Worm (Caenorhabditis elegans): ENCODE measurements around the gene phf-10.

The phf-10 gene

DNA sequence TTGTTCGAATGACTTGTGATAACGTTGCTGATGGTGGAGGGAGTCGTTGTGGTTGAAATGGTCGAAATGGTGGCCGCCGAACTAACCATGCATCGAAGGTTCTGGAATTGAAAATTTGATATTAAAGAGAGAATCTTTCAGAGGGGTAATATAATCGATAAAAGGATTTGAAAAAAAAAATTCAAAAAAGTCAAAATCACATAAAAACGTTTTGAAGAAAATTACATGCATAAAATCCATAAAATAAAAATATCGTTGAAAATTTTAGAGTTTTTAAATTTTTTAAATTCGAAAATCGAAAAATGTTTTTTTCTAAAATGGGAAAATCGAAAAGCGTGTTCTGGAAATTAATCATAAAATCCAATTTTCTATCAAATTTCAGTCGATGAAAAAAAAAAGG lies 29.7 kb downstream of the phf-10 start, which contains the start of gene npr-5:
Gene npr-5, minus strand, starts transcription at position 101 of the 400 bp plus-strand sequence.
- TF ChIP-seq fos-1 (tag; optimal IDR thresholded peaks at IDR 0.05): no peak
- TF ChIP-seq snpc-4 (tag; optimal IDR thresholded peaks at IDR 0.05): no peak
- no peak for TF ChIP-seq nfya-1 (tag; optimal IDR thresholded peaks at IDR 0.05; ENCODE audit: insufficient read depth)
- TF ChIP-seq hmg-11 (tag; optimal IDR thresholded peaks at IDR 0.05): no peak
- TF ChIP-seq nhr-25 (tag; optimal IDR thresholded peaks at IDR 0.05): no peak
- no peak for TF ChIP-seq nhr-23 (tag; optimal IDR thresholded peaks at IDR 0.05)
- TF ChIP-seq lin-39 (tag; optimal IDR thresholded peaks at IDR 0.05): no peak
- no peak for TF ChIP-seq mdl-1 (tag; optimal IDR thresholded peaks at IDR 0.05)
- no peak for TF ChIP-seq ceh-16 (tag; optimal IDR thresholded peaks at IDR 0.05)

ce11 chrV:281111-281510 lies 30.3 kb downstream of the phf-10 start:
- TF ChIP-seq ceh-9 (tag; optimal IDR thresholded peaks at IDR 0.05): no peak
- peak; percentile 70 for TF ChIP-seq egl-5 (tag; optimal IDR thresholded peaks at IDR 0.05)
- peak; percentile 48 for TF ChIP-seq nfya-1 (tag; optimal IDR thresholded peaks at IDR 0.05; ENCODE audit: insufficient read depth)
- TF ChIP-seq elt-2 (tag; optimal IDR thresholded peaks at IDR 0.05): no peak
- TF ChIP-seq lsy-12 (tag; optimal IDR thresholded peaks at IDR 0.05): no peak
- peak; percentile 83 for TF ChIP-seq unc-62 (GFP tag; optimal IDR thresholded peaks at IDR 0.05)

DNA sequence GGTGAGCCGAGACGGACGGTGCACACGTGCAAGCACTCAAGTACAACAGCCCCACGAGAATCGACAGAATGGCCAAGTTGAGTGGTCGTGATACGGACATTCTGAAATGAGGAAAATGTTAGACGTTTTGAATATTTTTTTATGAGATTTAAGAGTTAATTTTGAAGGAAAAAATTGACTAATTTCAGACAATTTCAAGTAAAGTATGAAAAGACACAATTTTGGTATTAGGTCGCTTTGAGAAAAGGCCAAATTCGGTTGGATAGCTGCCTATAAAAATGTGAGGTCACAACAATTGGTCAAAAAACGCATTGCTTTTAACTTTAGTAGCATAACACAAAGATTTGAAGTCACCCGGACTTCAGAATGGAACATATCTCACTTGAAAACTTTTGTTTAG lies 38.5 kb downstream of the phf-10 start, which contains the start of gene nlp-70:
Gene nlp-70, minus strand, starts transcription at position 101 of the 400 bp plus-strand sequence.
- no peak for TF ChIP-seq mml-1 (tag; optimal IDR thresholded peaks at IDR 0.05)
- no peak for TF ChIP-seq lin-39 (tag; optimal IDR thresholded peaks at IDR 0.05)
- no peak for TF ChIP-seq lsy-12 (tag; optimal IDR thresholded peaks at IDR 0.05)
- TF ChIP-seq elt-3 (tag; optimal IDR thresholded peaks at IDR 0.05): no peak
- TF ChIP-seq lin-15B (tag; optimal IDR thresholded peaks at IDR 0.05): no peak
- no peak for TF ChIP-seq ceh-28 (tag; optimal IDR thresholded peaks at IDR 0.05)
- no peak for TF ChIP-seq aly-2 (tag; optimal IDR thresholded peaks at IDR 0.05)
- no peak for TF ChIP-seq ZK546.5 (tag; optimal IDR thresholded peaks at IDR 0.05)
- TF ChIP-seq nhr-23 (tag; optimal IDR thresholded peaks at IDR 0.05): no peak
- TF ChIP-seq nhr-76 (tag; optimal IDR thresholded peaks at IDR 0.05): no peak
- TF ChIP-seq hmg-11 (tag; optimal IDR thresholded peaks at IDR 0.05): no peak
- no peak for TF ChIP-seq elt-1 (tag; optimal IDR thresholded peaks at IDR 0.05)

DNA sequence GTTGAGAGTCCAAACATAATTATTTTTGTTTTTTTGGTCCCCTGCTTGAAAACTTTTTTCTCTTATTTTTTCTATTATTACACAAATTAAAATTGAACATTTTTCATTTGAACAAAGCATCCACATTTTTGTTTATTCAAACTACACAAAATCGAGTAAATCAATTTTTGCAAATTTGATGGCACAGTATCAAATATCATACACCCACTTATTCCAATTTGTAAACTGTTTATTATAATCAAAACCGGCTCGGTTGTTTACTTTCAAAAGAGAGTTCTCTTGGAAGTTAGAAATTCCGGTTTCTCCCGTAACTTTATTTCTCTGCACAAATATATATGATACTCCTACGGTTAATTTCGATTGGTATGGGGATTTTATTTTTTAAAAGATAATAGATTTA lies 43.4 kb downstream of the phf-10 start, which contains the start of gene lgc-26:
Gene lgc-26, plus strand, starts transcription at position 301 of the 400 bp plus-strand sequence.
- TF ChIP-seq egl-27 (tag; optimal IDR thresholded peaks at IDR 0.05) (no peak), nhr-67 (tag; optimal IDR thresholded peaks at IDR 0.05) (no peak), zag-1 (tag; optimal IDR thresholded peaks at IDR 0.05) (no peak), ceh-16 (tag; optimal IDR thresholded peaks at IDR 0.05) (no peak), nfya-1 (tag; optimal IDR thresholded peaks at IDR 0.05; ENCODE audit: insufficient read depth) (no peak), lin-15B (tag; optimal IDR thresholded peaks at IDR 0.05) (no peak), eor-1 (tag; optimal IDR thresholded peaks at IDR 0.05) (no peak), nhr-11 (tag; optimal IDR thresholded peaks at IDR 0.05) (no peak), unc-39 (tag; optimal IDR thresholded peaks at IDR 0.05) (no peak), R02D3.7 (tag; optimal IDR thresholded peaks at IDR 0.05) (no peak), jun-1 (tag; optimal IDR thresholded peaks at IDR 0.05) (no peak), nhr-28 (tag; optimal IDR thresholded peaks at IDR 0.05) (no peak), lsy-12 (tag; optimal IDR thresholded peaks at IDR 0.05) (no peak), mdl-1 (tag; optimal IDR thresholded peaks at IDR 0.05) (no peak), nhr-12 (tag; optimal IDR thresholded peaks at IDR 0.05) (no peak)

DNA sequence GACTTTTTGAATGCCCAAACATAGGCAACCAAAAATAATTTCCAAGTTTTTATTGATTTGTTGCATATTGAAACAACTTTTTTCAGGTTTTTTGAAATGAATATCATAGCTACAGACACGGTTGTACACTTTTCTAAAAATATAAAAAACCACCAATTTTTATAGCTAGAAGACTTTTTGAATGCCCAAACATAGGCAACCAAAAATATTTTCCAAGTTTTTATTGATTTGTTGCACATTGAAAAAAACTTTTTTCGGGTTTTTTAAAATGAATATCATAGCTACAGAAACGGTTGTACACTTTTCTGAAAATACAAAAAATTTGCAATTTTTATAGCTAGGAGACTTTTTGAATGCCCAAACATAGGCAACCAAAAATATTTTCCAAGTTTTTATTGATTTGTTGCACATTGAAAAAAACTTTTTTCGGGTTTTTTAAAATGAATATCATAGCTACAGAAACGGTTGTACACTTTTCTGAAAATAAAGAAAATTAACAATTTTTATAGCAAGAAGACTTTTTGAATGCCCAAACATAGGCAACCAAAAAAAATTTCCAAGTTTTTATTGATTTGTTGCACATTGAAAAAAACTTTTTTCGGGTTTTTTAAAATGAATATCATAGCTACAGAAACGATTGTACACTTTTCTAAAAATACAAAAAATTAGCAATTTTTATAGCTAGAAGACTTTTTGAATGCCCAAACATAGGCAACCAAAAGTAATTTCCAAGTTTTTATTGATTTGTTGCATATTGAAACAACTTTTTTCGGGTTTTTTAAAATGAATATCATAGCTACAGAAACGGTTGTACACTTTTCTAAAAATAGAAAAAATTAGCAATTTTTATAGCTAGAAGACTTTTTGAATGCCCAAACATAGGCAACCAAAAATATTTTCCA lies 46.1 kb downstream of the phf-10 start:
- TF ChIP-seq nhr-67 (tag; optimal IDR thresholded peaks at IDR 0.05): peak; percentile 8
- peak; percentile 86 for TF ChIP-seq fkh-10 (GFP tag; optimal IDR thresholded peaks at IDR 0.05)
- TF ChIP-seq nhr-76 (tag; optimal IDR thresholded peaks at IDR 0.05): peak; percentile 32
- peak; percentile 20 for TF ChIP-seq daf-12 (tag; optimal IDR thresholded peaks at IDR 0.05)
- peak; percentile 8 for TF ChIP-seq fos-1 (tag; optimal IDR thresholded peaks at IDR 0.05)

All from whole organism, L3 larva.